Worm (Caenorhabditis elegans) whole organism, young adult: ENCODE measurements around the gene K08D9.9.

ENCODE experiments used
- B0336.3 ChIP-seq: fragments of 200-800 bp; sonication (Bioruptor generic); IDR thresholded peaks from 2 replicates; pipeline ENCODE4 v1.3.6; 2022; ENCODE audit warnings: missing genetic modification characterization, missing compliant biosample characterization
- C17E4.6 ChIP-seq: fragments of 200-800 bp; sonication (Bioruptor generic); IDR thresholded peaks from 2 replicates; pipeline ENCODE4 v1.3.6; 2022; ENCODE audit warnings: missing genetic modification reagents, missing genetic modification characterization, missing compliant biosample characterization
- F37B4.10 ChIP-seq: fragments of 200-800 bp; sonication (Bioruptor generic); IDR thresholded peaks from 2 replicates; pipeline ENCODE4 v1.3.6; 2022; ENCODE audit warnings: missing genetic modification characterization, missing compliant biosample characterization
- F57A8.1 ChIP-seq: fragments of 200-800 bp; sonication (Bioruptor generic); optimal IDR thresholded peaks from 2 replicates; lab custom pipeline; 2018; ENCODE audit warnings: mild to moderate bottlenecking, missing genetic modification characterization, moderate library complexity, missing compliant biosample characterization
- K11D2.4 ChIP-seq: fragments of 200-800 bp; sonication (Bioruptor generic); IDR thresholded peaks from 2 replicates; pipeline ENCODE4 v1.3.6; 2022; ENCODE audit warnings: missing genetic modification reagents, missing genetic modification characterization, missing compliant biosample characterization
- K12H6.12 ChIP-seq: fragments of 200-800 bp; sonication (Bioruptor generic); optimal IDR thresholded peaks from 2 replicates; lab custom pipeline; 2018; ENCODE audit warnings: mild to moderate bottlenecking, missing genetic modification characterization, missing compliant biosample characterization
- T26A5.8 ChIP-seq: sonication (generic microtip); optimal IDR thresholded peaks from 2 replicates; lab custom pipeline; 2016; ENCODE audit warnings: missing genetic modification characterization, missing compliant biosample characterization
- Y53G8AR.9 ChIP-seq: fragments of 200-800 bp; sonication (Bioruptor generic); conservative IDR thresholded peaks from 2 replicates; pipeline ENCODE4 v1.3.6; 2022; ENCODE audit warnings: missing genetic modification reagents, missing genetic modification characterization, missing compliant biosample characterization
- Y56A3A.18 ChIP-seq: fragments of 200-800 bp; sonication (Bioruptor generic); IDR thresholded peaks from 2 replicates; pipeline ENCODE4 v1.3.6; 2022; ENCODE audit warnings: missing genetic modification reagents, missing genetic modification characterization, missing compliant biosample characterization
- ccch-3 ChIP-seq: fragments of 200-800 bp; sonication (Bioruptor generic); optimal IDR thresholded peaks from 2 replicates; lab custom pipeline; 2018; ENCODE audit warnings: mild to moderate bottlenecking, missing genetic modification characterization, missing compliant biosample characterization
- ceh-100 ChIP-seq: fragments of 200-800 bp; sonication (Bioruptor generic); IDR thresholded peaks from 2 replicates; pipeline ENCODE4 v1.3.6; 2022; ENCODE audit warnings: missing genetic modification reagents, missing genetic modification characterization, missing compliant biosample characterization
- ceh-40 ChIP-seq: fragments of 200-800 bp; sonication (Bioruptor generic); IDR thresholded peaks from 2 replicates; pipeline ENCODE4 v1.3.6; 2022; ENCODE audit warnings: missing genetic modification characterization, missing compliant biosample characterization
- ceh-58 ChIP-seq: fragments of 200-800 bp; sonication (Bioruptor generic); IDR thresholded peaks from 2 replicates; pipeline ENCODE4 v1.3.6; 2022; ENCODE audit warnings: missing genetic modification characterization, missing compliant biosample characterization
- ceh-79 ChIP-seq: sonication (generic microtip); optimal IDR thresholded peaks from 2 replicates; lab custom pipeline; 2017; ENCODE audit warnings: mild to moderate bottlenecking, missing genetic modification characterization, missing compliant biosample characterization
- dox-1 ChIP-seq: fragments of 200-800 bp; sonication (Bioruptor generic); IDR thresholded peaks from 2 replicates; pipeline ENCODE4 v1.3.6; 2022; ENCODE audit warnings: missing genetic modification reagents, missing genetic modification characterization, missing compliant biosample characterization
- dpff-1 ChIP-seq: sonication (generic microtip); optimal IDR thresholded peaks from 2 replicates; lab custom pipeline; 2017; ENCODE audit warnings: mild to moderate bottlenecking, missing genetic modification characterization, missing compliant biosample characterization
- ets-4 ChIP-seq: fragments of 200-800 bp; sonication (Bioruptor generic); optimal IDR thresholded peaks from 2 replicates; lab custom pipeline; 2018; ENCODE audit warnings: mild to moderate bottlenecking, missing genetic modification characterization, missing compliant biosample characterization
- fkh-3 ChIP-seq: sonication (generic microtip); optimal IDR thresholded peaks from 2 replicates; lab custom pipeline; 2016; ENCODE audit warnings: mild to moderate bottlenecking, missing genetic modification characterization, missing compliant biosample characterization
- gei-17 ChIP-seq: fragments of 200-800 bp; sonication (Bioruptor generic); optimal IDR thresholded peaks from 2 replicates; lab custom pipeline; 2018; ENCODE audit warnings: mild to moderate bottlenecking, missing genetic modification characterization, missing compliant biosample characterization
- him-1 ChIP-seq: sonication (generic microtip); optimal IDR thresholded peaks from 2 replicates; lab custom pipeline; 2016; ENCODE audit warnings: missing genotype, missing genetic modification reagents, missing genetic modification characterization, missing compliant biosample characterization
- hlh-26 ChIP-seq: fragments of 200-800 bp; sonication (Bioruptor generic); conservative IDR thresholded peaks from 2 replicates; pipeline ENCODE4 v1.3.6; 2022; ENCODE audit warnings: missing genetic modification reagents, missing genetic modification characterization, missing compliant biosample characterization
- hmg-1.2 ChIP-seq: fragments of 200-800 bp; sonication (Bioruptor generic); IDR thresholded peaks from 2 replicates; pipeline ENCODE4 v1.3.6; 2022; ENCODE audit warnings: missing genetic modification reagents, missing genetic modification characterization, missing compliant biosample characterization
- hrde-1 ChIP-seq: sonication (generic microtip); optimal IDR thresholded peaks from 2 replicates; lab custom pipeline; 2016; ENCODE audit warnings: missing genetic modification characterization, mild to moderate bottlenecking, missing compliant biosample characterization, moderate library complexity, missing genotype, missing genetic modification reagents, borderline replicate concordance
- lin-35 ChIP-seq, 3 experiments: fragments of 150-350 bp in 2 of 3; sonication (generic microtip) in 1 of 3; optimal IDR thresholded peaks; 2 replicates each; lab custom pipeline; 2014 to 2018; ENCODE audit warnings: missing biosample characterization in 3 of 3, missing genetic modification characterization in 3 of 3, missing genetic modification reagents in 3 of 3
- madf-3 ChIP-seq: fragments of 200-800 bp; sonication (Bioruptor generic); IDR thresholded peaks from 2 replicates; pipeline ENCODE4 v1.3.6; 2022; ENCODE audit warnings: missing genetic modification reagents, missing genetic modification characterization, missing compliant biosample characterization
- mel-28 ChIP-seq: sonication (generic microtip); optimal IDR thresholded peaks from 2 replicates; lab custom pipeline; 2016; ENCODE audit warnings: borderline replicate concordance, mild to moderate bottlenecking, missing genetic modification characterization, missing compliant biosample characterization
- nhr-90 ChIP-seq: sonication (generic microtip); optimal IDR thresholded peaks from 2 replicates; lab custom pipeline; 2016; ENCODE audit warnings: missing genotype, mild to moderate bottlenecking, missing genetic modification characterization, missing compliant biosample characterization
- sdz-38 ChIP-seq: sonication (generic microtip); optimal IDR thresholded peaks from 2 replicates; lab custom pipeline; 2016; ENCODE audit warnings: missing genotype, missing genetic modification characterization, missing compliant biosample characterization
- sea-2 ChIP-seq: fragments of 200-800 bp; sonication (Bioruptor generic); IDR thresholded peaks from 2 replicates; pipeline ENCODE4 v1.3.6; 2022; ENCODE audit warnings: missing genetic modification characterization, missing compliant biosample characterization
- somi-1 ChIP-seq: fragments of 200-800 bp; sonication (Bioruptor generic); optimal IDR thresholded peaks from 2 replicates; lab custom pipeline; 2018; ENCODE audit warnings: mild to moderate bottlenecking, missing genetic modification characterization, missing compliant biosample characterization
- tbp1 ChIP-seq: fragments of 200-800 bp; sonication (Bioruptor generic); optimal IDR thresholded peaks from 2 replicates; lab custom pipeline; 2018; ENCODE audit warnings: mild to moderate bottlenecking, missing genetic modification characterization, missing compliant biosample characterization
- tbx-9 ChIP-seq: sonication (generic microtip); optimal IDR thresholded peaks from 2 replicates; lab custom pipeline; 2016; ENCODE audit warnings: borderline replicate concordance, missing genetic modification characterization, inconsistent platforms, missing compliant biosample characterization
- unc-130 ChIP-seq: sonication (generic microtip); optimal IDR thresholded peaks from 2 replicates; lab custom pipeline; 2016; ENCODE audit warnings: missing genetic modification reagents, missing genetic modification characterization, missing compliant biosample characterization
- unc-62 ChIP-seq: fragments of 150-350 bp; optimal IDR thresholded peaks from 2 replicates; lab custom pipeline; 2014; ENCODE audit warnings: missing biosample characterization, missing genetic modification reagents, missing genetic modification characterization
- zfh-2 ChIP-seq: fragments of 200-800 bp; sonication (Bioruptor generic); conservative IDR thresholded peaks from 2 replicates; pipeline ENCODE4 v1.3.6; 2022; ENCODE audit warnings: missing genetic modification reagents, missing genetic modification characterization, missing compliant biosample characterization
- zim-3 ChIP-seq: sonication (generic microtip); optimal IDR thresholded peaks from 2 replicates; lab custom pipeline; 2017; ENCODE audit warnings: mild to moderate bottlenecking, missing genetic modification characterization, moderate library complexity, missing compliant biosample characterization
- ztf-18 ChIP-seq: sonication (generic microtip); optimal IDR thresholded peaks from 2 replicates; lab custom pipeline; 2016; ENCODE audit warnings: missing genotype, mild to moderate bottlenecking, missing genetic modification characterization, missing compliant biosample characterization
- ztf-22 ChIP-seq: fragments of 200-800 bp; sonication (Bioruptor generic); optimal IDR thresholded peaks from 2 replicates; lab custom pipeline; 2018; ENCODE audit warnings: mild to moderate bottlenecking, missing genetic modification characterization, moderate library complexity, missing compliant biosample characterization

Gene K08D9.9

DNA sequence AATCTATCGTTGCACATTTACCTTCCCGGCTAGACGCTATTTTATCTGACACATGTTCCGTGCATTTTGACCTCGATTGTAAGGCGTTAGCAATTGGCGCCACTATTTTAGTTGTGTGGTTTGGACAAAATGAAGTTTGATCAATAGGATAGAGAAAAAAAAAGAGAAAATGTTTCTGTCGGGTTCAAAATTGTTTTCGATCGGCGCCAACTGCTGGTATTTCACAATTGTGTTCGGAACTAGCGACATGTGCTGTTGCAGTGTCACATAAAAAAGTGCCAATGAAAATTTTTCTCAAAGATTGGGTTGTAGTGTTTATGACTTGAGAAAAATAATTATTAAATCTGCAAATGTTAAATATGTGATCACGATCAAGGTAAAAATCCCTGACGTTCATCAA lies 42.6 kb upstream of the K08D9.9 start:
- no peak for TF ChIP-seq F57A8.1
- no peak for TF ChIP-seq madf-3 (GFP tag; lab: Robert Waterston, UW)
- no peak for TF ChIP-seq mel-28
- TF ChIP-seq ets-4 (GFP tag; lab: Kevin White, UChicago): no peak
- TF ChIP-seq hmg-1.2 (GFP tag; lab: Robert Waterston, UW): no peak
- TF ChIP-seq ztf-18: no peak
- TF ChIP-seq sea-2: no peak
- no peak for TF ChIP-seq tbp1 (GFP tag; lab: Kevin White, UChicago)
- no peak for TF ChIP-seq zim-3

DNA sequence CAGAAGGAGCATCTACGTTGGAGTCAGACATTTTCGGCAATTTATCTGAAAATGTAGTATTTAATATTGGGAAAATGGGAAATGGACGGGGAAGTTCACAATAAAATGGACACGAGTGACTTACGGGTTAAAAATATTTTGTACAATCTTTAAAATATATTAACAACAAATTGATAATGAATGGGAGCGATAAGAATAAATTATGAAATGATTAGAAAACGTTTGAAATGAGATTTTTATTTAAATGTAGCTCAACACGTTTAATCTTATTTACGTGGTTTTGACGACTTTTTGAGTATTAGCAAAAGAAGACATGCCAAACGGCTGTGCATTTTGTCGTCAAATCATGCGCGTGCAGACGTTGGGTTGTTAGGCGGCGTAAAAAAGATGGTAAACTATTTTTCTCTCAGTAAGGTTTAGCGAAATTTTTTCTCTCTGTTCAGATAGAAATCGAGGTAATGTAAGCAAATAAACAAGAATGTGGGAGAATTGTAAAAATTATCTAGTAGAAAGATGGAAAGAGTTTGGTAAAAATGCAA lies 41.7 kb upstream of the K08D9.9 start, which contains the start of gene fbxa-64:
Gene fbxa-64 (minus strand): TSS at position 51 of the 539 bp plus-strand sequence.
- no peak for TF ChIP-seq Y56A3A.18 (GFP tag; lab: Robert Waterston, UW)
- no peak for TF ChIP-seq ceh-79
- TF ChIP-seq ztf-22 (GFP tag; lab: Kevin White, UChicago): no peak

DNA sequence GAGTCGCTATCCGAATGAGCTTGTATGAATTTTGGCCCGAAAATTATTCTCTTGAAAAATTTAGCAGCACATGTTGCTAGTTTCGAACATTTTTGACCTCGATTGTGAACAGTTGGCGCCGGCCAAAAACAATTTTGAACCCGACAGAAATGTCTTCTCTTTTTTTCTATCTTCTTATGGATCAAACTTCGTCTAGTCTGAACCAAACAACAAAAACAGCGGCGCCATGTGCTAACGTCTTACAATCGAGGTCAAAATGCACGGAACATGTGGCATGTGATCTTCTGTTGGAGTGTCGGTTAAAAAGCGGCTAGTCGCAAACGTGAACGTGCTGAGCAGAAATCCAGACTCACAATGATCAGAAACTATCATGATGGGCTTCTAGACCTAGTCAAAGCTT lies 39.7 kb upstream of the K08D9.9 start:
- TF ChIP-seq T26A5.8 (tag; lab: Kevin White, UChicago): no peak
- peak; percentile 9 for TF ChIP-seq K12H6.12

DNA sequence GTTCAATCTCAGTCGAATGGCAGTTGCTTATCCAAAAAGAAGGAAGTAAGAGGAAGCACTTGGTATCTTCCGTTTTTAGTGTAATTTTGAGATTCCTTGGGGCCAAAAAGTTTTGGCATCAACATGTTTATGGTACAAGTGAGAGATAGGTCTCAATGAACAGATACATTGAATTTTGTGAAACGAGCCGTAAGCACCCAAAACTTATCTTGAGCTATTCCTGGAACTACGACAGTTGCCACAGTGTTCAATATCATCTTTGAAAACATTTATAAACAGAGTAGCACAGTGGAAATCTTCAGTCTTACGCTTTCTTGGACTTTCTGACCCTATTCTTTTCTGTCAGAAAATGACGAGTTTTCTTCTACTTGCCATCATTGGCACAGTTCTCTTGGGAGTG lies 38.5 kb upstream of the K08D9.9 start, which contains the start of gene T28A11.3:
Gene T28A11.3 (plus strand): TSS at position 301 of the 400 bp plus-strand sequence.
- TF ChIP-seq ccch-3 (GFP tag; lab: Kevin White, UChicago) (no peak), gei-17 (no peak), hrde-1 (tag; lab: Kevin White, UChicago) (no peak), ets-4 (GFP tag; lab: Kevin White, UChicago) (no peak), fkh-3 (tag; lab: Kevin White, UChicago) (no peak), zfh-2 (GFP tag; lab: Robert Waterston, UW) (no peak), K11D2.4 (GFP tag; lab: Robert Waterston, UW) (no peak), B0336.3 (GFP tag; lab: Robert Waterston, UW) (no peak), F37B4.10 (GFP tag; lab: Robert Waterston, UW) (no peak), unc-130 (no peak), ceh-40 (no peak), ceh-100 (no peak)

DNA sequence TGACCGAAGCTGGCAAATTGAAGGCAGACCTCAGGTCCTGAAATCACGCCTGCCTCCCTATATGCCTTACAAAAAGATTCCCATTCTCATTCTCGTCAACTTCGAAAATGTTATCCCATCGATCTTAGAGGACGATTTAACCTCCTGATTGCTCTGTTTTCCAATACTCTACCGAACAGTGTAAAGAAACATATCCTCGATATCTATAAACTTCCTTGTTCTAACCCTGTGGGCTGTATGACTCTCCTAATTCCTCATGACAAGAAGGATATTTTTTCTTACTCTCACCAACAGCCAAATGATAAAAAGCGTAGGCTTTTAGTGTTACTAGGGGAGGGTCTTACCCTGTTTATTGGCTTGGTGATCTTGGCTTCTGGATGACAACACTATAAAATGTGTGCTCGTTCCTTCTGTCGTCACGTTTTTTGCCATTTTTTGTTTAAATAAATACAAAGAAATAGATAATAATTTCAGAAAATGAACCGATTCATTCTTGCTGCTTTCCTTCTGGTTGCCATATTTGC lies 37.1 kb upstream of the K08D9.9 start, which contains the start of gene T28A11.4:
Gene T28A11.4 (plus strand): TSS at position 474 of the 524 bp plus-strand sequence.
- no peak for TF ChIP-seq ceh-58 (GFP tag; lab: Robert Waterston, UW)
- TF ChIP-seq tbx-9: no peak
- TF ChIP-seq K12H6.12: no peak
- TF ChIP-seq somi-1 (GFP tag; lab: Kevin White, UChicago): no peak
- TF ChIP-seq hmg-1.2 (GFP tag; lab: Robert Waterston, UW): no peak
- TF ChIP-seq sdz-38 (tag; lab: Kevin White, UChicago): no peak
- no peak for TF ChIP-seq dpff-1
- TF ChIP-seq hlh-26: no peak
- TF ChIP-seq ztf-18: no peak
- no peak for TF ChIP-seq him-1 (tag; lab: Kevin White, UChicago)
- TF ChIP-seq C17E4.6 (GFP tag; lab: Robert Waterston, UW): no peak
- TF ChIP-seq dox-1 (GFP tag; lab: Robert Waterston, UW): no peak
- no peak for TF ChIP-seq lin-35 (GFP tag; optimal IDR thresholded peaks at IDR 0.05; lab: Kevin White, UChicago)
- TF ChIP-seq tbp1 (GFP tag; lab: Kevin White, UChicago): no peak
- no peak for TF ChIP-seq nhr-90 (tag; lab: Kevin White, UChicago)
- no peak for TF ChIP-seq Y53G8AR.9
- TF ChIP-seq unc-62 (GFP tag; lab: Kevin White, UChicago): no peak
- no peak for TF ChIP-seq gei-17
